Fruit fly (Drosophila melanogaster) whole organism, embryonic: Measurements from ENCODE around the gene CG14684.
A peak's percentile ranks its signal among the peaks of the same experiment; 100 is the strongest.

Experiments used
- Ada2b ChIP-seq: fragments of 200-800 bp; sonication (Bioruptor generic); IDR thresholded peaks from 2 replicates; pipeline ENCODE4 v1.3.6; 2022; ENCODE audit warnings: missing biosample characterization, missing genetic modification characterization
- Adf1 ChIP-seq: fragments of 200-800 bp; sonication (Bioruptor generic); IDR thresholded peaks from 2 replicates; pipeline ENCODE4 v1.3.6; 2022; ENCODE audit warnings: missing biosample characterization, missing genetic modification characterization
- Bgb ChIP-seq: fragments of 200-800 bp; sonication (Bioruptor generic); IDR thresholded peaks from 2 replicates; pipeline ENCODE4 v1.3.6; 2022; ENCODE audit warnings: missing biosample characterization, missing genetic modification characterization; ENCODE audit not compliant: partially characterized antibody
- CG12942 ChIP-seq: fragments of 200-800 bp; sonication (Bioruptor generic); optimal IDR thresholded peaks from 3 replicates; lab custom pipeline; 2016; ENCODE audit warnings: missing biosample characterization, missing genetic modification characterization
- CG14710 ChIP-seq: fragments of 200-800 bp; sonication (Bioruptor generic); optimal IDR thresholded peaks from 3 replicates; lab custom pipeline; 2019; ENCODE audit warnings: missing biosample characterization, mild to moderate bottlenecking, missing genetic modification characterization, moderate library complexity
- CG15514 ChIP-seq: fragments of 200-800 bp; sonication (Bioruptor generic); optimal IDR thresholded peaks from 3 replicates; lab custom pipeline; 2017; ENCODE audit warnings: missing biosample characterization, missing genetic modification characterization, mild to moderate bottlenecking, moderate library complexity, missing genetic modification reagents
- CG1603 ChIP-seq: fragments of 200-800 bp; sonication (Bioruptor generic); optimal IDR thresholded peaks from 2 replicates; lab custom pipeline; 2019; ENCODE audit warnings: missing biosample characterization, mild to moderate bottlenecking, missing genetic modification characterization, moderate library complexity
- CG16813 ChIP-seq: fragments of 200-800 bp; sonication (Bioruptor generic); IDR thresholded peaks from 3 replicates; pipeline ENCODE4 v1.3.6; 2022; ENCODE audit warnings: missing biosample characterization, missing genetic modification characterization; ENCODE audit not compliant: partially characterized antibody
- CG17829 ChIP-seq: fragments of 200-800 bp; optimal IDR thresholded peaks from 2 replicates; lab custom pipeline; 2019; ENCODE audit warnings: missing biosample characterization, mild to moderate bottlenecking, missing genetic modification characterization, moderate library complexity
- CG17912 ChIP-seq: fragments of 200-800 bp; sonication (Bioruptor generic); optimal IDR thresholded peaks from 2 replicates; lab custom pipeline; 2018; ENCODE audit warnings: missing biosample characterization, mild to moderate bottlenecking, missing genetic modification characterization
- CG18599 ChIP-seq: fragments of 200-800 bp; sonication (Bioruptor generic); optimal IDR thresholded peaks from 3 replicates; lab custom pipeline; 2017; ENCODE audit warnings: missing biosample characterization, missing genetic modification characterization, mild to moderate bottlenecking, moderate library complexity, missing genetic modification reagents
- CG2116 ChIP-seq: fragments of 200-800 bp; sonication (Bioruptor generic); optimal IDR thresholded peaks from 3 replicates; lab custom pipeline; 2018; ENCODE audit warnings: missing biosample characterization, mild to moderate bottlenecking, missing genetic modification characterization
- CG2199 ChIP-seq: fragments of 200-800 bp; sonication (Bioruptor generic); IDR thresholded peaks from 3 replicates; pipeline ENCODE4 v1.3.6; 2022; ENCODE audit warnings: missing biosample characterization, missing genetic modification characterization
- CG3281 ChIP-seq: fragments of 200-800 bp; sonication (Bioruptor generic); optimal IDR thresholded peaks from 3 replicates; lab custom pipeline; 2017; ENCODE audit warnings: missing biosample characterization, mild to moderate bottlenecking, missing genetic modification characterization
- CG7963 ChIP-seq: fragments of 200-800 bp; sonication (Bioruptor generic); IDR thresholded peaks from 3 replicates; pipeline ENCODE4 v1.3.6; 2022; ENCODE audit warnings: missing biosample characterization, missing genetic modification characterization; ENCODE audit not compliant: partially characterized antibody
- CG8924 ChIP-seq: fragments of 200-800 bp; optimal IDR thresholded peaks from 3 replicates; lab custom pipeline; 2019; ENCODE audit warnings: missing biosample characterization, mild to moderate bottlenecking, missing genetic modification characterization, moderate library complexity
- Chrac-16 ChIP-seq: fragments of 200-800 bp; sonication (Bioruptor generic); optimal IDR thresholded peaks from 3 replicates; lab custom pipeline; 2016; ENCODE audit warnings: missing biosample characterization, missing genetic modification characterization
- CkIIα-i1 ChIP-seq: fragments of 200-800 bp; sonication (Bioruptor generic); IDR thresholded peaks from 2 replicates; pipeline ENCODE4 v1.3.6; 2022; ENCODE audit warnings: missing biosample characterization, missing genetic modification characterization
- Dll ChIP-seq: fragments of 200-800 bp; sonication (Bioruptor generic); IDR thresholded peaks from 4 replicates; pipeline ENCODE4 v1.3.6; 2022; ENCODE audit warnings: missing biosample characterization, missing genetic modification characterization; ENCODE audit not compliant: partially characterized antibody
- Ets97D ChIP-seq: fragments of 200-800 bp; sonication (Bioruptor generic); optimal IDR thresholded peaks from 3 replicates; lab custom pipeline; 2016; ENCODE audit warnings: missing biosample characterization, missing genetic modification characterization
- Fer3 ChIP-seq: fragments of 200-800 bp; sonication (Bioruptor generic); optimal IDR thresholded peaks from 2 replicates; lab custom pipeline; 2018; ENCODE audit warnings: missing biosample characterization, mild to moderate bottlenecking, missing genetic modification characterization, moderate library complexity
- HLH54F ChIP-seq: fragments of 200-800 bp; sonication (Bioruptor generic); optimal IDR thresholded peaks from 3 replicates; lab custom pipeline; 2016; ENCODE audit warnings: missing biosample characterization, missing genetic modification characterization
- Hsf ChIP-seq: fragments of 200-800 bp; sonication (Bioruptor generic); optimal IDR thresholded peaks from 3 replicates; lab custom pipeline; 2016; ENCODE audit warnings: missing biosample characterization, missing genetic modification characterization
- Lpt ChIP-seq: fragments of >200 bp; optimal IDR thresholded peaks from 2 replicates; lab custom pipeline; 2018; ENCODE audit warnings: missing biosample characterization, missing genetic modification characterization
- MESR4 ChIP-seq: fragments of 200-800 bp; sonication (Bioruptor generic); optimal IDR thresholded peaks from 2 replicates; lab custom pipeline; 2018; ENCODE audit warnings: missing biosample characterization, mild to moderate bottlenecking, missing genetic modification characterization, moderate library complexity
- Med ChIP-seq: fragments of 200-800 bp; sonication (Bioruptor generic); peaks from one replicate; lab custom pipeline; 2016; ENCODE audit warnings: missing biosample characterization, missing genetic modification characterization, mild to moderate bottlenecking, inconsistent platforms, moderate library complexity
- Scr ChIP-seq: fragments of 200-800 bp; sonication (Bioruptor generic); IDR thresholded peaks from 2 replicates; pipeline ENCODE4 v1.3.6; 2022; ENCODE audit warnings: missing biosample characterization, missing genetic modification characterization; ENCODE audit not compliant: partially characterized antibody
- Sox102F ChIP-seq: fragments of 200-800 bp; sonication (Bioruptor generic); optimal IDR thresholded peaks from 2 replicates; lab custom pipeline; 2018; ENCODE audit warnings: missing biosample characterization, mild to moderate bottlenecking, missing genetic modification characterization, moderate library complexity
- Taf1 ChIP-seq: fragments of 200-800 bp; sonication (Bioruptor generic); IDR thresholded peaks from 2 replicates; pipeline ENCODE4 v1.3.6; 2022; ENCODE audit warnings: missing biosample characterization, missing genetic modification characterization
- Trl ChIP-seq, 3 experiments: fragments of >200 bp in 2 of 3; fragments of 200-800 bp in 1 of 3; sonication (Bioruptor generic) in 1 of 3; optimal IDR thresholded peaks; 2 replicates in 1 of 3; 3 replicates in 2 of 3; lab custom pipeline; 2016 to 2017; ENCODE audit warnings: missing biosample characterization in 1 of 3, missing genetic modification characterization in 1 of 3
- ac ChIP-seq: fragments of 200-800 bp; sonication (Bioruptor generic); optimal IDR thresholded peaks from 3 replicates; lab custom pipeline; 2017; ENCODE audit warnings: missing biosample characterization, mild to moderate bottlenecking, missing genetic modification characterization
- bsh ChIP-seq, 2 experiments: fragments of 200-800 bp; sonication (Bioruptor generic); optimal IDR thresholded peaks; 2 replicates each; lab custom pipeline; 2017 to 2018; ENCODE audit warnings: mild to moderate bottlenecking in 2 of 2, missing biosample characterization in 2 of 2, missing genetic modification characterization in 2 of 2, moderate library complexity in 1 of 2
- cwo ChIP-seq: fragments of 200-800 bp; sonication (Bioruptor generic); optimal IDR thresholded peaks from 3 replicates; lab custom pipeline; 2017; ENCODE audit warnings: missing biosample characterization, missing genetic modification characterization, mild to moderate bottlenecking, moderate library complexity, missing genetic modification reagents
- da ChIP-seq: fragments of 200-800 bp; sonication (Bioruptor generic); optimal IDR thresholded peaks from 2 replicates; lab custom pipeline; 2016; ENCODE audit warnings: missing biosample characterization, missing genetic modification characterization
- dati ChIP-seq: fragments of 200-800 bp; sonication (Bioruptor generic); IDR thresholded peaks from 2 replicates; pipeline ENCODE4 v1.3.6; 2022; ENCODE audit warnings: missing biosample characterization, missing genetic modification characterization
- gem ChIP-seq: fragments of 200-800 bp; sonication (Bioruptor generic); optimal IDR thresholded peaks from 2 replicates; lab custom pipeline; 2019; ENCODE audit warnings: missing biosample characterization, mild to moderate bottlenecking, missing genetic modification characterization, moderate library complexity
- hkb ChIP-seq, 2 experiments: fragments of 200-800 bp in 1 of 2; fragments of >200 bp in 1 of 2; sonication (Bioruptor generic) in 1 of 2; IDR thresholded peaks in 1 of 2; optimal IDR thresholded peaks in 1 of 2; 2 replicates each; pipeline versions ENCODE4 v1.3.6 to Lab custom; 2017 to 2022; ENCODE audit warnings: missing biosample characterization in 1 of 2, missing genetic modification characterization in 1 of 2
- ind ChIP-seq: fragments of 200-800 bp; sonication (Bioruptor generic); optimal IDR thresholded peaks from 3 replicates; lab custom pipeline; 2016; ENCODE audit warnings: missing biosample characterization, missing genetic modification characterization
- inv ChIP-seq: fragments of 200-800 bp; sonication (Bioruptor generic); IDR thresholded peaks from 2 replicates; pipeline ENCODE4 v1.3.6; 2022; ENCODE audit warnings: missing biosample characterization, missing genetic modification characterization; ENCODE audit not compliant: partially characterized antibody
- kah ChIP-seq: fragments of 200-800 bp; sonication (Bioruptor generic); optimal IDR thresholded peaks from 2 replicates; lab custom pipeline; 2018; ENCODE audit warnings: missing biosample characterization, mild to moderate bottlenecking, missing genetic modification characterization
- kay ChIP-seq: fragments of 200-800 bp; sonication (Bioruptor generic); optimal IDR thresholded peaks from 2 replicates; lab custom pipeline; 2016; ENCODE audit warnings: missing biosample characterization, missing genetic modification characterization
- nmo ChIP-seq: fragments of 200-800 bp; sonication (Bioruptor generic); optimal IDR thresholded peaks from 2 replicates; lab custom pipeline; 2018; ENCODE audit warnings: missing biosample characterization, mild to moderate bottlenecking, missing genetic modification characterization, moderate library complexity
- pzg ChIP-seq: fragments of 200-800 bp; sonication (Bioruptor generic); optimal IDR thresholded peaks from 3 replicates; lab custom pipeline; 2018; ENCODE audit warnings: missing biosample characterization, mild to moderate bottlenecking, missing genetic modification characterization, moderate library complexity
- sc ChIP-seq, 3 experiments: fragments of >200 bp in 2 of 3; fragments of 200-800 bp in 1 of 3; sonication (Bioruptor generic) in 1 of 3; optimal IDR thresholded peaks; 2 replicates in 2 of 3; 3 replicates in 1 of 3; lab custom pipeline; 2017; ENCODE audit warnings: mild to moderate bottlenecking in 1 of 3, missing biosample characterization in 1 of 3, missing genetic modification characterization in 1 of 3, missing genetic modification reagents in 1 of 3
- sd ChIP-seq: fragments of 200-800 bp; sonication (Bioruptor generic); optimal IDR thresholded peaks from 3 replicates; lab custom pipeline; 2018; ENCODE audit warnings: missing biosample characterization, mild to moderate bottlenecking, missing genetic modification characterization, moderate library complexity
- sob ChIP-seq: fragments of 200-800 bp; sonication (Bioruptor generic); IDR thresholded peaks from 2 replicates; pipeline ENCODE4 v1.3.6; 2022; ENCODE audit warnings: missing biosample characterization, missing genetic modification characterization
- vvl ChIP-seq: fragments of 200-800 bp; sonication (Bioruptor generic); IDR thresholded peaks from 2 replicates; pipeline ENCODE4 v1.3.6; 2022; ENCODE audit warnings: missing biosample characterization, missing genetic modification characterization
- zfh2 ChIP-seq: fragments of 200-800 bp; sonication (Bioruptor generic); optimal IDR thresholded peaks from 2 replicates; lab custom pipeline; 2016; ENCODE audit warnings: missing biosample characterization, missing genetic modification characterization

Gene CG14684

dm6 chr3R:10696371-10696777 is 10.4 kb upstream of the CG14684 start, which contains the start of the genes pug, CG14683 and CG46459 (continued):
- peak; percentile 75 for TF ChIP-seq CG2116 (GFP tag; lab: Kevin White, UChicago)
- peak; percentile 6 for TF ChIP-seq Fer3
- peak; percentile 45 for TF ChIP-seq MESR4 (GFP tag; lab: Kevin White, UChicago)
- peak; percentile 99 for TF ChIP-seq Dll (GFP tag; lab: Robert Waterston, UW)
- peak; percentile 8 for TF ChIP-seq Chrac-16 (GFP tag; lab: Kevin White, UChicago)
- no peak for TF ChIP-seq CG2199
- TF ChIP-seq ac, result no peak
- TF ChIP-seq CG12942, result peak; percentile 4
- peak; percentile 43 for TF ChIP-seq sd
- peak; percentile 63 for TF ChIP-seq nmo (GFP tag; lab: Kevin White, UChicago)
- TF ChIP-seq Taf1 (GFP tag; lab: Robert Waterston, UW), result no peak
- TF ChIP-seq hkb (optimal IDR thresholded peaks at IDR 0.05; lab: Kevin White, UChicago), result no peak
- TF ChIP-seq hkb (GFP tag; IDR thresholded peaks at IDR 0.05; lab: Robert Waterston, UW), result peak; percentile 35; the same call in 1 of the 2 replicates
- TF ChIP-seq CG8924 (tag; lab: Kevin White, UChicago), result peak; percentile 15
- peak; percentile 11 for TF ChIP-seq Sox102F
- no peak for TF ChIP-seq kah (GFP tag; lab: Kevin White, UChicago)
- TF ChIP-seq Scr (GFP tag; lab: Robert Waterston, UW), result peak; percentile 98
- TF ChIP-seq Lpt (GFP tag; lab: Kevin White, UChicago), result no peak
- TF ChIP-seq Adf1 (GFP tag; lab: Robert Waterston, UW), result no peak
- TF ChIP-seq CG17829 (tag; lab: Kevin White, UChicago), result peak; percentile 45
- TF ChIP-seq CkIIα-i1 (GFP tag; lab: Robert Waterston, UW), result no peak
- peak; percentile 68 for TF ChIP-seq pzg (GFP tag; lab: Kevin White, UChicago)
- no peak for TF ChIP-seq cwo
- peak; percentile 87 for TF ChIP-seq CG7963 (GFP tag; lab: Robert Waterston, UW)
- TF ChIP-seq CG1603, result peak; percentile 23
- TF ChIP-seq CG16813, result peak; percentile 98
- no peak for TF ChIP-seq da (GFP tag; lab: Kevin White, UChicago)
- TF ChIP-seq Bgb (GFP tag; lab: Robert Waterston, UW), result peak; percentile 95
- TF ChIP-seq CG14710 (tag; lab: Kevin White, UChicago), result peak; percentile 64
- TF ChIP-seq CG15514 (GFP tag; lab: Kevin White, UChicago), result peak; percentile 22
- peak; percentile 97 for TF ChIP-seq Med (GFP tag; lab: Kevin White, UChicago)
- peak in 1 of 2 experiments; percentile 9 for TF ChIP-seq bsh (GFP tag; optimal IDR thresholded peaks at IDR 0.05; lab: Kevin White, UChicago)
- TF ChIP-seq inv (GFP tag; lab: Robert Waterston, UW), result peak; percentile 98
- TF ChIP-seq sc (optimal IDR thresholded peaks at IDR 0.05; lab: Kevin White, UChicago), result no peak
- no peak for TF ChIP-seq sc (GFP tag; optimal IDR thresholded peaks at IDR 0.05; lab: Kevin White, UChicago)
- peak; percentile 2 for TF ChIP-seq kay (GFP tag; lab: Kevin White, UChicago)
- peak; percentile 41 for TF ChIP-seq Hsf (GFP tag; lab: Kevin White, UChicago)
- TF ChIP-seq CG17912, result no peak
- TF ChIP-seq sob, result peak; percentile 65
- no peak for TF ChIP-seq Ada2b (GFP tag; lab: Robert Waterston, UW)
- TF ChIP-seq CG18599 (GFP tag; lab: Kevin White, UChicago), result peak; percentile 31
- no peak for TF ChIP-seq dati (GFP tag; lab: Robert Waterston, UW)
- TF ChIP-seq vvl (GFP tag; lab: Robert Waterston, UW), result peak; percentile 44
- TF ChIP-seq zfh2 (GFP tag; lab: Kevin White, UChicago), result peak; percentile 60
- TF ChIP-seq ind (GFP tag; lab: Kevin White, UChicago), result peak; percentile 43
- peak; percentile 80 for TF ChIP-seq Ets97D (GFP tag; lab: Kevin White, UChicago)
- peak; percentile 48 for TF ChIP-seq HLH54F (GFP tag; lab: Kevin White, UChicago)
- no peak for TF ChIP-seq Trl (optimal IDR thresholded peaks at IDR 0.05; lab: Kevin White, UChicago)
- peak; percentile 73 for TF ChIP-seq Trl (GFP tag; optimal IDR thresholded peaks at IDR 0.05; lab: Kevin White, UChicago)
- peak; percentile 49 for TF ChIP-seq gem
- peak; percentile 41 for TF ChIP-seq CG3281 (GFP tag; lab: Kevin White, UChicago)
